Fruit fly (Drosophila melanogaster): ENCODE results near the gene Tbh.

Gene Tbh

dm6 chrX:7963724-7964123, 31.8 kb upstream of the Tbh start, which contains the start of gene sn:
Gene sn (plus strand): TSS chrX:7964024.
- TF ChIP-seq Snoo (tag; optimal IDR thresholded peaks at IDR 0.05) (no peak), CG14655 (GFP tag; optimal IDR thresholded peaks at IDR 0.05) (no peak), Pif1B (GFP tag; optimal IDR thresholded peaks at IDR 0.05) (no peak), gl (tag; optimal IDR thresholded peaks at IDR 0.05) (no peak), CG12605 (GFP tag; IDR thresholded peaks at IDR 0.05) (no peak), Ets98B (GFP tag; IDR thresholded peaks at IDR 0.05) (no peak), CG34367 (tag; optimal IDR thresholded peaks at IDR 0.05) (no peak), CG8301 (tag; optimal IDR thresholded peaks at IDR 0.05) (no peak), CG13204 (GFP tag; optimal IDR thresholded peaks at IDR 0.05) (no peak)

dm6 chrX:7965761-7966555, 29.5 kb upstream of the Tbh start:
- TF ChIP-seq Ets98B (GFP tag; IDR thresholded peaks at IDR 0.05) (peak; percentile 54; the same call in 1 of the 2 replicates), CG15710 (tag; optimal IDR thresholded peaks at IDR 0.05) (no peak), CG8301 (tag; optimal IDR thresholded peaks at IDR 0.05) (peak; percentile 23), CG32121 (GFP tag; IDR thresholded peaks at IDR 0.05) (peak; percentile 42; the same call in 1 of the 2 replicates), CG4496 (GFP tag; IDR thresholded peaks at IDR 0.05) (peak; percentile 73), CG34367 (tag; optimal IDR thresholded peaks at IDR 0.05) (no peak), rn (GFP tag; IDR thresholded peaks at IDR 0.05) (0 out of 2 replicates have a peak, but pooled peaks have one; percentile 24), Pif1A (GFP tag; optimal IDR thresholded peaks at IDR 0.05) (no peak), CG12605 (GFP tag; IDR thresholded peaks at IDR 0.05) (no peak), fd96Ca (GFP tag; IDR thresholded peaks at IDR 0.05) (peak; percentile 59; the same call in 1 of the 3 replicates)

dm6 chrX:7967052-7967847, 28.2 kb upstream of the Tbh start:
- TF ChIP-seq CG4496 (GFP tag; IDR thresholded peaks at IDR 0.05) (0 out of 3 replicates have a peak, but pooled peaks have one; percentile 13), CG32121 (GFP tag; IDR thresholded peaks at IDR 0.05) (0 out of 2 replicates have a peak, but pooled peaks have one; percentile 30), CG9948 (tag; optimal IDR thresholded peaks at IDR 0.05) (no peak), D1 (tag; optimal IDR thresholded peaks at IDR 0.05) (peak; percentile 26), CG13204 (GFP tag; optimal IDR thresholded peaks at IDR 0.05) (peak; percentile 11)

- TF ChIP-seq Pif1B (GFP tag; optimal IDR thresholded peaks at IDR 0.05) (no peak), CG32121 (GFP tag; IDR thresholded peaks at IDR 0.05) (no peak), rn (GFP tag; IDR thresholded peaks at IDR 0.05) (no peak), CG13204 (GFP tag; optimal IDR thresholded peaks at IDR 0.05) (no peak), gl (tag; optimal IDR thresholded peaks at IDR 0.05) (no peak), CG8301 (tag; optimal IDR thresholded peaks at IDR 0.05) (no peak), CG4496 (GFP tag; IDR thresholded peaks at IDR 0.05) (no peak), D1 (tag; optimal IDR thresholded peaks at IDR 0.05) (no peak), CG15710 (tag; optimal IDR thresholded peaks at IDR 0.05) (no peak), CG9948 (tag; optimal IDR thresholded peaks at IDR 0.05) (no peak), Ets98B (GFP tag; IDR thresholded peaks at IDR 0.05) (no peak), CG8159 (tag; optimal IDR thresholded peaks at IDR 0.05) (no peak), CG12605 (GFP tag; IDR thresholded peaks at IDR 0.05) (no peak), CG34367 (tag; optimal IDR thresholded peaks at IDR 0.05) (no peak)
These were observed 27.7 kb upstream of the Tbh start for dm6 chrX:7967848-7968143.

dm6 chrX:7968215-7968799, 27.2 kb upstream of the Tbh start, which contains the start of gene sws:
Gene sws (minus strand): TSS chrX:7968236.
- TF ChIP-seq CG14655 (GFP tag; optimal IDR thresholded peaks at IDR 0.05) (peak; percentile 26), D1 (tag; optimal IDR thresholded peaks at IDR 0.05) (no peak), CG15710 (tag; optimal IDR thresholded peaks at IDR 0.05) (peak; percentile 31), EcR (GFP tag; optimal IDR thresholded peaks at IDR 0.05) (no peak), CG34367 (tag; optimal IDR thresholded peaks at IDR 0.05) (peak; percentile 19), Pif1A (GFP tag; optimal IDR thresholded peaks at IDR 0.05) (no peak), CG8159 (tag; optimal IDR thresholded peaks at IDR 0.05) (peak; percentile 17), CG9948 (tag; optimal IDR thresholded peaks at IDR 0.05) (peak; percentile 32)

dm6 chrX:7969188-7969829, 26.2 kb upstream of the Tbh start:
- TF ChIP-seq CG32121 (GFP tag; IDR thresholded peaks at IDR 0.05), result no peak; the same call in 1 of the 2 replicates
- TF ChIP-seq CG10348 (GFP tag; IDR thresholded peaks at IDR 0.05), result no peak
- 0 out of 2 replicates have a peak, but pooled peaks have one; percentile 18 for TF ChIP-seq CG12605 (GFP tag; IDR thresholded peaks at IDR 0.05)
- TF ChIP-seq EcR (GFP tag; optimal IDR thresholded peaks at IDR 0.05), result no peak
- no peak for TF ChIP-seq CG14655 (GFP tag; optimal IDR thresholded peaks at IDR 0.05)
- no peak for TF ChIP-seq Snoo (tag; optimal IDR thresholded peaks at IDR 0.05)
- TF ChIP-seq fd96Ca (GFP tag; IDR thresholded peaks at IDR 0.05), result no peak
- no peak for TF ChIP-seq CG8301 (tag; optimal IDR thresholded peaks at IDR 0.05)
- TF ChIP-seq rn (GFP tag; IDR thresholded peaks at IDR 0.05), result no peak
- TF ChIP-seq CG17806 (tag; optimal IDR thresholded peaks at IDR 0.05), result no peak
- no peak for TF ChIP-seq CG34367 (tag; optimal IDR thresholded peaks at IDR 0.05)
- TF ChIP-seq gl (tag; optimal IDR thresholded peaks at IDR 0.05), result no peak
- no peak for TF ChIP-seq CG15710 (tag; optimal IDR thresholded peaks at IDR 0.05)
- TF ChIP-seq Ets98B (GFP tag; IDR thresholded peaks at IDR 0.05), result peak; percentile 28; the same call in 1 of the 2 replicates
- peak; percentile 17 for TF ChIP-seq CG8159 (tag; optimal IDR thresholded peaks at IDR 0.05)
- TF ChIP-seq CG13204 (GFP tag; optimal IDR thresholded peaks at IDR 0.05), result no peak
- 0 out of 3 replicates have a peak, but pooled peaks have one; percentile 17 for TF ChIP-seq CG4496 (GFP tag; IDR thresholded peaks at IDR 0.05)
- TF ChIP-seq Pif1A (GFP tag; optimal IDR thresholded peaks at IDR 0.05), result no peak
- no peak for TF ChIP-seq D1 (tag; optimal IDR thresholded peaks at IDR 0.05)
- TF ChIP-seq Pif1B (GFP tag; optimal IDR thresholded peaks at IDR 0.05), result no peak

Measured in whole organism, pupa.